Fruit fly (Drosophila melanogaster): ENCODE data around the gene IFT57.

DNA sequence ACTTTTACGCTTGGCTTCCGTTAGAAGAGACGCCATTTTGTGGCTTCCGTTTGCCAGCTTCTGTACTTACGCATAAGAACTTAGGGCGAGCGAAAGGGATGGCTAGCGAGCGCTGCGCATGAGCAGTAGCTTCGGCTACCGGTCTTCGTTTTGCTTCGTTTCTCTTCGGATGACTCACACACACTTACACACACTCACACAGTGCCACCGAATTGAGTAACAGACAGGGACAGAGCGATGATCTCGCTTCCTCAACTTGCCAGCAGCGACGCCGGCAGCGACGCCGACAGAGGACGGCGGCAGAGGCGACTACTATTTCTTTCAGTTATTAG is 8.8 kb downstream of the IFT57 start:
- no peak for TF ChIP-seq CG34367 (tag; optimal IDR thresholded peaks at IDR 0.05)
- TF ChIP-seq Ets98B (GFP tag; IDR thresholded peaks at IDR 0.05): no peak
- no peak for TF ChIP-seq CG12605 (GFP tag; IDR thresholded peaks at IDR 0.05)
- no peak for TF ChIP-seq CG10348 (GFP tag; IDR thresholded peaks at IDR 0.05)
- TF ChIP-seq CG8301 (tag; optimal IDR thresholded peaks at IDR 0.05): no peak
- no peak for TF ChIP-seq Pif1B (GFP tag; optimal IDR thresholded peaks at IDR 0.05)
- TF ChIP-seq fd96Ca (GFP tag; IDR thresholded peaks at IDR 0.05): no peak
- TF ChIP-seq D1 (tag; optimal IDR thresholded peaks at IDR 0.05): no peak
- TF ChIP-seq CG13204 (GFP tag; optimal IDR thresholded peaks at IDR 0.05): no peak
- TF ChIP-seq CG14655 (GFP tag; optimal IDR thresholded peaks at IDR 0.05): no peak
- no peak for TF ChIP-seq EcR (GFP tag; optimal IDR thresholded peaks at IDR 0.05)
- TF ChIP-seq CG9948 (tag; optimal IDR thresholded peaks at IDR 0.05): no peak
- no peak for TF ChIP-seq Snoo (tag; optimal IDR thresholded peaks at IDR 0.05)
- no peak for TF ChIP-seq CG8159 (tag; optimal IDR thresholded peaks at IDR 0.05)
